Worm (Caenorhabditis elegans): Measurements from ENCODE around the gene acs-2.

- no peak for TF ChIP-seq tab-1 (GFP tag; IDR thresholded peaks at IDR 0.05)
- no peak for TF ChIP-seq ztf-23 (GFP tag; IDR thresholded peaks at IDR 0.05)
- TF ChIP-seq ztf-29 (GFP tag; IDR thresholded peaks at IDR 0.05) = no peak
- no peak for TF ChIP-seq ref-1 (GFP tag; conservative IDR thresholded peaks at IDR 0.05)
- no peak for TF ChIP-seq T22C8.4 (GFP tag; IDR thresholded peaks at IDR 0.05)
- TF ChIP-seq med-1 (GFP tag; optimal IDR thresholded peaks at IDR 0.05; ENCODE audit: insufficient read depth) = no peak
Observed at ce11 chrV:15566511-15567178, 549 bp upstream of the acs-2 start.
